Worm (Caenorhabditis elegans): ENCODE measurements around the gene W05B2.2.

DNA sequence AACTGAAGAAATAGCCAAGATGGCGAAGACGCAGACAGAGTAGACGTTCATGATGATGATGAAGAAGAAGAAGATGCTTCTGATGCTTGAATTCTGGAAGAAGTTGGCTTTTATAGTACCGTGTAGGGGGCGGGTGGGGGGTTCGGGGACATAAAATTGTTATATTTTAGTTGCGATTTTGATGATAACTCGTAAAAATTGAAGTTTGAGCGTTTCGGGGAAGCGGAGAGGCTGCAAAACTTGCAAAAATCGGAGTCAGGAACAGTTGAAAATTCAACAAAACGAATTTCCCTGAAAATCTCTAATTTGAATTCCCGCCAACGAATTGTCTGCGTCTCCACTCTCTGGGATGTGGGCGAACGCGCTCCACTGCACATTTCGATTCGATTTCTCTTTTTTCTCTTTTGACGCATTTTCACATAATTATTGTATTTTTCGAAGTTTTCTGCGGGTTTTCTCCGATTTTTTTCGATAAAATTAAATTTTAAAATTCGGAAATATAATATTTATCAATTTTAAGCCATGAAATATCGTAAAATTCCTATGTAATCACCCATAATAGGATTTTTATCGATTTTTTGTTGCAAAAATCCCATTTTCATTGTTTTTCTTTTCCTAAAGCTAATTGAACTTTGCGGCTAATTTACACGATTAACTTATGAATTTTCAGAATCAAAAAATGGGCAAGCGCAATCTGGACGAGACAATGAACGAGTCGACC, 40.8 kb upstream of the W05B2.2 start, which contains the start of the genes fipr-17 and Y48A6B.3:
- TF ChIP-seq mml-1 (tag; optimal IDR thresholded peaks at IDR 0.05): no peak
- no peak for TF ChIP-seq nhr-11 (tag; optimal IDR thresholded peaks at IDR 0.05)
- peak; percentile 96 for TF ChIP-seq pha-4 (tag; optimal IDR thresholded peaks at IDR 0.05)
- TF ChIP-seq zag-1 (tag; optimal IDR thresholded peaks at IDR 0.05): no peak

Measured in whole organism, L3 larva.